Worm (Caenorhabditis elegans) whole organism, midembryonic: ENCODE results near the gene Y82E9BR.14.

Source experiments
- T22C8.4 ChIP-seq: fragments of 200-800 bp; sonication (Bioruptor generic); IDR thresholded peaks from 2 replicates; pipeline ENCODE4 v1.3.6; 2022; ENCODE audit warnings: missing genetic modification characterization, missing compliant biosample characterization
- cog-1 ChIP-seq: sonication (generic microtip); optimal IDR thresholded peaks from 2 replicates; lab custom pipeline; 2016; ENCODE audit warnings: missing genetic modification characterization, missing compliant biosample characterization
- flt-1 ChIP-seq: fragments of 200-800 bp; sonication (Bioruptor generic); IDR thresholded peaks from 2 replicates; pipeline ENCODE4 v1.3.6; 2022; ENCODE audit warnings: missing genetic modification characterization, missing compliant biosample characterization
- klf-2 ChIP-seq: fragments of 200-800 bp; sonication (Bioruptor generic); conservative IDR thresholded peaks from 2 replicates; pipeline ENCODE4 v1.3.6; 2022; ENCODE audit warnings: missing genetic modification reagents, missing genetic modification characterization, missing compliant biosample characterization
- med-1 ChIP-seq: sonication (generic microtip); optimal IDR thresholded peaks from 2 replicates; lab custom pipeline; 2017; ENCODE audit warnings: missing genetic modification characterization, mild to moderate bottlenecking, missing compliant biosample characterization, antibody characterized with exemption, missing genetic modification reagents; ENCODE audit not compliant: insufficient read depth
- ref-1 ChIP-seq: fragments of 200-800 bp; sonication (Bioruptor generic); conservative IDR thresholded peaks from 2 replicates; pipeline ENCODE4 v1.3.6; 2022; ENCODE audit warnings: missing genetic modification reagents, missing genetic modification characterization, missing compliant biosample characterization
- tab-1 ChIP-seq: fragments of 200-800 bp; sonication (Bioruptor generic); IDR thresholded peaks from 2 replicates; pipeline ENCODE4 v1.3.6; 2022; ENCODE audit warnings: missing genetic modification characterization, missing compliant biosample characterization
- ztf-23 ChIP-seq: fragments of 200-800 bp; sonication (Bioruptor generic); IDR thresholded peaks from 2 replicates; pipeline ENCODE4 v1.3.6; 2022; ENCODE audit warnings: missing genetic modification reagents, missing genetic modification characterization, missing compliant biosample characterization
- ztf-29 ChIP-seq: fragments of 200-800 bp; sonication (Bioruptor generic); IDR thresholded peaks from 2 replicates; pipeline ENCODE4 v1.3.6; 2022; ENCODE audit warnings: missing genetic modification reagents, missing genetic modification characterization, missing compliant biosample characterization

DNA sequence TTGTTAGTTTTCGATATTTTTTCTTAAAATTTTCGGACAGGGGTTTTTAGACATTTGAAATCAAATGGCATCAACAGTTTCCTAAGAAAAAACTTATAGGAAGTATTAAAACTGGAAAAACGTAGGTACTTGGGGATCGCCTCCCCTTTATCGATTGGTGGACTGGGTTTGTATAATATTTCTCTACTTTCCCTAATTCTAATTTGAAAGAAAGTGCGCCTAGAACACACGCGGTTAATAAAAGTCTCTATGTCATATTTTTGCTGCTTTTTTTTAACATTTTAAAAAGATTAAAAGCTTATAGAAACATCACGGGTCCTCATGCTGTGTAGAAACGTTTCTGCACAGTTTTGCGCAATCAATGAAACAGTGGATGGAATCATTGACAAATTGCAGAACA is 14.2 kb downstream of the Y82E9BR.14 start, which contains the start of gene pals-16:
- TF ChIP-seq T22C8.4 (GFP tag; lab: Robert Waterston, UW) (no peak), ztf-23 (GFP tag; lab: Robert Waterston, UW) (no peak), ref-1 (GFP tag; lab: Robert Waterston, UW) (no peak), med-1 (GFP tag; lab: Kevin White, UChicago) (no peak), flt-1 (GFP tag; lab: Robert Waterston, UW) (no peak), tab-1 (GFP tag; lab: Robert Waterston, UW) (no peak), cog-1 (tag; lab: Kevin White, UChicago) (no peak), klf-2 (GFP tag; lab: Robert Waterston, UW) (no peak), ztf-29 (GFP tag; lab: Robert Waterston, UW) (no peak)
